Fruit fly (Drosophila melanogaster): ENCODE measurements around the gene Qtzl.
A peak's percentile ranks its signal among the peaks of the same experiment; 100 is the strongest.

Qtzl gene

dm6 chr2L:12004211-12004979, 8.9 kb downstream of the Qtzl start (continued):
- no peak for TF ChIP-seq CG9139 (GFP tag; optimal IDR thresholded peaks at IDR 0.05)
- TF ChIP-seq CG6276 (GFP tag; optimal IDR thresholded peaks at IDR 0.05): peak; percentile 28
- no peak for TF ChIP-seq CG8319 (GFP tag; optimal IDR thresholded peaks at IDR 0.05)
- TF ChIP-seq CG11902 (GFP tag; optimal IDR thresholded peaks at IDR 0.05): no peak
- TF ChIP-seq CG10631 (GFP tag; optimal IDR thresholded peaks at IDR 0.05): peak; percentile 48
- no peak for TF ChIP-seq Smox (GFP tag; optimal IDR thresholded peaks at IDR 0.05)
- peak; percentile 30 for TF ChIP-seq Eip78C (GFP tag)
- peak; percentile 17 for TF ChIP-seq CG6792 (GFP tag; optimal IDR thresholded peaks at IDR 0.05)
- peak; percentile 32 for TF ChIP-seq CG6808 (GFP tag; optimal IDR thresholded peaks at IDR 0.05)
- TF ChIP-seq CG15336 (GFP tag; IDR thresholded peaks at IDR 0.05): no peak
- TF ChIP-seq ss (GFP tag; optimal IDR thresholded peaks at IDR 0.05): peak in 1 of 2 experiments; percentile 55
- no peak for TF ChIP-seq Hr38 (GFP tag; optimal IDR thresholded peaks at IDR 0.05)
- no peak for TF ChIP-seq CG11762 (GFP tag; optimal IDR thresholded peaks at IDR 0.05; ENCODE audit: insufficient read depth)
- TF ChIP-seq CG10669 (GFP tag; optimal IDR thresholded peaks at IDR 0.05): peak; percentile 9
- no peak for TF ChIP-seq cyc (GFP tag; optimal IDR thresholded peaks at IDR 0.05)
- peak; percentile 15 for TF ChIP-seq Eip75B (GFP tag; optimal IDR thresholded peaks at IDR 0.05)

dm6 chr2L:12005436-12006396, 10.2 kb downstream of the Qtzl start:
- TF ChIP-seq lz (GFP tag; optimal IDR thresholded peaks at IDR 0.05): no peak
- no peak for TF ChIP-seq Eip93F (GFP tag; optimal IDR thresholded peaks at IDR 0.05)
- peak; percentile 55 for TF ChIP-seq CG6854 (GFP tag; optimal IDR thresholded peaks at IDR 0.05)
- TF ChIP-seq svp (GFP tag): peak; percentile 93
- peak; percentile 56 for TF ChIP-seq Eip78C (GFP tag)
- peak; percentile 81 for TF ChIP-seq Blimp-1 (GFP tag; optimal IDR thresholded peaks at IDR 0.05)
- TF ChIP-seq CG6276 (GFP tag; optimal IDR thresholded peaks at IDR 0.05): peak; percentile 14
- TF ChIP-seq dsx (GFP tag; optimal IDR thresholded peaks at IDR 0.05; ENCODE audit: poor library complexity, severe bottlenecking): peak; percentile 80
- TF ChIP-seq CG1621 (tag; optimal IDR thresholded peaks at IDR 0.05): peak; percentile 75
- no peak for TF ChIP-seq fd59A (GFP tag; optimal IDR thresholded peaks at IDR 0.05)
- no peak for TF ChIP-seq CG15336 (GFP tag; IDR thresholded peaks at IDR 0.05)

- TF ChIP-seq Smox (GFP tag; optimal IDR thresholded peaks at IDR 0.05) (peak; percentile 72), CG15336 (GFP tag; IDR thresholded peaks at IDR 0.05) (no peak), lz (GFP tag; optimal IDR thresholded peaks at IDR 0.05) (peak; percentile 77), acj6 (GFP tag; optimal IDR thresholded peaks at IDR 0.05) (peak; percentile 88), CG6163 (GFP tag; IDR thresholded peaks at IDR 0.05) (no peak), eg (GFP tag; IDR thresholded peaks at IDR 0.05) (no peak), CG6808 (GFP tag; optimal IDR thresholded peaks at IDR 0.05) (peak; percentile 93), Eip75B (GFP tag; optimal IDR thresholded peaks at IDR 0.05) (peak; percentile 90), ss (GFP tag; optimal IDR thresholded peaks at IDR 0.05) (peak; percentile 91 to 96), fd59A (GFP tag; optimal IDR thresholded peaks at IDR 0.05) (peak; percentile 81), CG34406 (GFP tag; optimal IDR thresholded peaks at IDR 0.05) (peak; percentile 91), net (GFP tag; optimal IDR thresholded peaks at IDR 0.05) (peak; percentile 82), spab (GFP tag; optimal IDR thresholded peaks at IDR 0.05) (peak; percentile 90), Met (GFP tag; optimal IDR thresholded peaks at IDR 0.05) (peak; percentile 74), CG7368 (GFP tag; optimal IDR thresholded peaks at IDR 0.05) (peak; percentile 81), CG1621 (tag; optimal IDR thresholded peaks at IDR 0.05) (no peak), CG3032 (tag; optimal IDR thresholded peaks at IDR 0.05) (peak; percentile 95), CG8119 (GFP tag; IDR thresholded peaks at IDR 0.05) (no peak), CG8319 (GFP tag; optimal IDR thresholded peaks at IDR 0.05) (peak; percentile 76), topi (GFP tag; optimal IDR thresholded peaks at IDR 0.05) (peak; percentile 79), CG6276 (GFP tag; optimal IDR thresholded peaks at IDR 0.05) (peak; percentile 83), fd85E (GFP tag; optimal IDR thresholded peaks at IDR 0.05) (peak; percentile 14), vri (GFP tag; optimal IDR thresholded peaks at IDR 0.05) (no peak), salr (GFP tag; optimal IDR thresholded peaks at IDR 0.05) (peak; percentile 24 to 94), Eip93F (GFP tag; optimal IDR thresholded peaks at IDR 0.05) (no peak), CG11902 (GFP tag; optimal IDR thresholded peaks at IDR 0.05) (peak; percentile 87), CG16779 (tag; optimal IDR thresholded peaks at IDR 0.05) (peak; percentile 88), Gug (GFP tag; IDR thresholded peaks at IDR 0.05) (no peak)
Observed at dm6 chr2L:12006397-12007330, 11.1 kb downstream of the Qtzl start.
